Fruit fly (Drosophila melanogaster): ENCODE data around the gene RanGAP.

DNA sequence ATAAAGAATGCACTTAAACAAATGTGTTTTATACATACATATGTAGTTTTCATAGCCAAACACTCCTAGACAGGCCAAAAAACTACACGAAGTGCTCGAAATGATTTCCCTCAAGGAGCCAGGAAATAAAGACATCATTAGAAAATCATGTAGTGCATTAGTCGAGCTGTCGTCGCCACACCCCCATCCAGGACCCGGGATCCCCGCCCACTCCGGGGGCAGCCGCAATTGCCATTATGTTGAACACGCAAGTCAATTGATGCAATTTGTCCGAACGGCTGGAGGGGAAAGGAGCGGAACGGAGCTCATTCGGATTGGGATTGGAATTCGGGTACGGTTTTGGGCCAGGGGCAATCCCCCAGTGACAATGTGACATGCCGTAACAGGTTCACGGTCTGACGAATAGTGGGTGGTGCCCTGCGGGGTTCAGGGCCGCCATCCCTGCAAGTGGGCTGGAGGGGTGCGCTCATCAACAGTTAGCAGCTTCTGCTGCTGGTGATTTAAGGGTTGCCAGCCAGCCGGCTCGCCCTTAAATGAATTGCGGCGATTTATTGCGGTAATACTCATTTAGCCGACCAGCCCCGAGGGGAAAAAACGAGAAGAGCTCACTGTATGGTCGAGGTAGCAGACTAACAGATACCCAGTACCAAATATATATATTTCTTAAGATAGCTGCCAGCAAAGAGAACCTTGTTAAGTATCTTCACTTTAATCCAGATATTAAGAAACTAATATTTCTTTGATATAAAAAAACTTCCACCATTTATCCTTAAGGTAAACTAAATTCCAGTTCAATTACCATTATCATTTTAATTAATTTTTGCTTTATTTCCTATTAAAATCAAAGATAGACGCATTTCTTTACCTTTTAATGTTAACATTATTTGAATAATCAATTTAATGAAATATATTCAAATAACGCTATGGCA lies 38.9 kb downstream of the RanGAP start:
- no peak for TF ChIP-seq CG8478 (optimal IDR thresholded peaks at IDR 0.05)
- TF ChIP-seq CTCF (optimal IDR thresholded peaks at IDR 0.05), result no peak
